Fruit fly (Drosophila melanogaster) whole organism, embryonic: ENCODE results near the gene Socs36E.
A peak's percentile ranks its signal among the peaks of the same experiment; 100 is the strongest.

ENCODE experiments used
- ATbp ChIP-seq: fragments of 200-800 bp; sonication (Bioruptor generic); optimal IDR thresholded peaks from 2 replicates; lab custom pipeline; 2017; ENCODE audit warnings: missing biosample characterization, mild to moderate bottlenecking, missing genetic modification characterization, missing genetic modification reagents
- Adf1 ChIP-seq: fragments of 200-800 bp; sonication (Bioruptor generic); IDR thresholded peaks from 2 replicates; pipeline ENCODE4 v1.3.6; 2022; ENCODE audit warnings: missing biosample characterization, missing genetic modification characterization
- Asciz ChIP-seq: fragments of 200-800 bp; sonication (Bioruptor generic); optimal IDR thresholded peaks from 2 replicates; lab custom pipeline; 2017; ENCODE audit warnings: missing biosample characterization, mild to moderate bottlenecking, missing genetic modification characterization, missing genetic modification reagents
- Blimp-1 ChIP-seq: fragments of 200-800 bp; sonication (Bioruptor generic); optimal IDR thresholded peaks from 3 replicates; lab custom pipeline; 2018; ENCODE audit warnings: missing biosample characterization, missing genetic modification characterization, mild to moderate bottlenecking, moderate library complexity, missing genetic modification reagents
- CG10147 ChIP-seq: fragments of 200-800 bp; sonication (Bioruptor generic); optimal IDR thresholded peaks from 2 replicates; lab custom pipeline; 2019; ENCODE audit warnings: missing biosample characterization, mild to moderate bottlenecking, missing genetic modification characterization, moderate library complexity
- CG11247 ChIP-seq: fragments of 200-800 bp; sonication (Bioruptor generic); IDR thresholded peaks from 2 replicates; pipeline ENCODE4 v1.3.6; 2022; ENCODE audit warnings: missing biosample characterization, missing genetic modification characterization
- CG12104 ChIP-seq: fragments of 200-800 bp; sonication (Bioruptor generic); optimal IDR thresholded peaks from 3 replicates; lab custom pipeline; 2016; ENCODE audit warnings: missing biosample characterization, missing genetic modification characterization
- CG12744 ChIP-seq: fragments of 200-800 bp; sonication (Bioruptor generic); optimal IDR thresholded peaks from 2 replicates; lab custom pipeline; 2016; ENCODE audit warnings: missing biosample characterization, missing genetic modification characterization
- CG14014 ChIP-seq: fragments of 200-800 bp; sonication (Bioruptor generic); IDR thresholded peaks from 2 replicates; pipeline ENCODE4 v1.3.6; 2022; ENCODE audit warnings: missing biosample characterization, missing genetic modification characterization
- CG15011 ChIP-seq: fragments of 200-800 bp; sonication (Bioruptor generic); optimal IDR thresholded peaks from 3 replicates; lab custom pipeline; 2018; ENCODE audit warnings: missing biosample characterization, mild to moderate bottlenecking, missing genetic modification characterization
- CG18262 ChIP-seq: fragments of 200-800 bp; optimal IDR thresholded peaks from 3 replicates; lab custom pipeline; 2019; ENCODE audit warnings: missing biosample characterization, mild to moderate bottlenecking, missing genetic modification characterization, moderate library complexity
- CG2875 ChIP-seq: fragments of 200-800 bp; sonication (Bioruptor generic); optimal IDR thresholded peaks from 2 replicates; lab custom pipeline; 2017; ENCODE audit warnings: missing biosample characterization, mild to moderate bottlenecking, missing genetic modification characterization, missing genetic modification reagents
- CG30431 ChIP-seq: fragments of 200-800 bp; sonication (Bioruptor generic); optimal IDR thresholded peaks from 2 replicates; lab custom pipeline; 2017; ENCODE audit warnings: missing biosample characterization, missing genetic modification characterization
- CG34224 ChIP-seq: fragments of 200-800 bp; sonication (Bioruptor generic); IDR thresholded peaks from 3 replicates; pipeline ENCODE4 v1.3.6; 2022; ENCODE audit warnings: missing biosample characterization, missing genetic modification characterization; ENCODE audit not compliant: partially characterized antibody
- CG34376 ChIP-seq: fragments of 200-800 bp; sonication (Bioruptor generic); optimal IDR thresholded peaks from 2 replicates; lab custom pipeline; 2018; ENCODE audit warnings: missing biosample characterization, mild to moderate bottlenecking, missing genetic modification characterization
- CG3995 ChIP-seq: fragments of 200-800 bp; sonication (Bioruptor generic); optimal IDR thresholded peaks from 3 replicates; lab custom pipeline; 2016; ENCODE audit warnings: missing biosample characterization, missing genetic modification characterization
- CG4328 ChIP-seq: fragments of 200-800 bp; sonication (Bioruptor generic); optimal IDR thresholded peaks from 3 replicates; lab custom pipeline; 2017; ENCODE audit warnings: missing biosample characterization, missing genetic modification reagents, missing genetic modification characterization
- CG7556 ChIP-seq: fragments of 200-800 bp; sonication (Bioruptor generic); optimal IDR thresholded peaks from 2 replicates; lab custom pipeline; 2017; ENCODE audit warnings: missing biosample characterization, mild to moderate bottlenecking, missing genetic modification characterization
- CG8089 ChIP-seq: fragments of 200-800 bp; sonication (Bioruptor generic); optimal IDR thresholded peaks from 3 replicates; lab custom pipeline; 2016; ENCODE audit warnings: missing biosample characterization, missing genetic modification characterization
- CG8281 ChIP-seq: fragments of 200-800 bp; sonication (Bioruptor generic); optimal IDR thresholded peaks from 2 replicates; lab custom pipeline; 2018; ENCODE audit warnings: missing biosample characterization, mild to moderate bottlenecking, missing genetic modification characterization, moderate library complexity
- CG8765 ChIP-seq: fragments of 200-800 bp; sonication (Bioruptor generic); IDR thresholded peaks from 2 replicates; pipeline ENCODE4 v1.3.6; 2022; ENCODE audit warnings: missing biosample characterization, missing genetic modification characterization
- Doc3 ChIP-seq: fragments of 200-800 bp; sonication (Bioruptor generic); IDR thresholded peaks from 3 replicates; pipeline ENCODE4 v1.3.6; 2022; ENCODE audit warnings: missing biosample characterization, missing genetic modification characterization; ENCODE audit not compliant: partially characterized antibody
- HLHmδ ChIP-seq: fragments of 200-800 bp; sonication (Bioruptor generic); optimal IDR thresholded peaks from 2 replicates; lab custom pipeline; 2018; ENCODE audit warnings: missing biosample characterization, mild to moderate bottlenecking, missing genetic modification characterization, moderate library complexity
- Hsf ChIP-seq: fragments of 200-800 bp; sonication (Bioruptor generic); optimal IDR thresholded peaks from 3 replicates; lab custom pipeline; 2016; ENCODE audit warnings: missing biosample characterization, missing genetic modification characterization
- Kr ChIP-seq: fragments of 200-800 bp; sonication (Bioruptor generic); optimal IDR thresholded peaks from 2 replicates; lab custom pipeline; 2017; ENCODE audit warnings: missing biosample characterization, mild to moderate bottlenecking, missing genetic modification characterization
- Med ChIP-seq: fragments of 200-800 bp; sonication (Bioruptor generic); peaks from one replicate; lab custom pipeline; 2016; ENCODE audit warnings: missing biosample characterization, missing genetic modification characterization, mild to moderate bottlenecking, inconsistent platforms, moderate library complexity
- NFAT ChIP-seq: fragments of 200-800 bp; sonication (Bioruptor generic); IDR thresholded peaks from 2 replicates; pipeline ENCODE4 v1.3.6; 2022; ENCODE audit warnings: missing biosample characterization, missing genetic modification characterization
- Pdp1 ChIP-seq, 2 experiments: fragments of 200-800 bp; sonication (Bioruptor generic); optimal IDR thresholded peaks; 3 replicates each; lab custom pipeline; 2016; ENCODE audit warnings: missing biosample characterization in 2 of 2, missing genetic modification characterization in 2 of 2, mild to moderate bottlenecking in 1 of 2, moderate library complexity in 1 of 2
- Trl ChIP-seq, 3 experiments: fragments of >200 bp in 2 of 3; fragments of 200-800 bp in 1 of 3; sonication (Bioruptor generic) in 1 of 3; optimal IDR thresholded peaks; 2 replicates in 1 of 3; 3 replicates in 2 of 3; lab custom pipeline; 2016 to 2017; ENCODE audit warnings: missing biosample characterization in 1 of 3, missing genetic modification characterization in 1 of 3
- Vsx1 ChIP-seq: fragments of 200-800 bp; sonication (Bioruptor generic); optimal IDR thresholded peaks from 2 replicates; lab custom pipeline; 2017; ENCODE audit warnings: missing biosample characterization, mild to moderate bottlenecking, missing genetic modification characterization, missing genetic modification reagents
- chm ChIP-seq: fragments of 200-800 bp; sonication (Bioruptor generic); IDR thresholded peaks from 2 replicates; pipeline ENCODE4 v1.3.6; 2022; ENCODE audit warnings: missing biosample characterization, missing genetic modification characterization
- fru ChIP-seq: fragments of >200 bp; optimal IDR thresholded peaks from 2 replicates; lab custom pipeline; 2017
- ftz-f1 ChIP-seq: fragments of 200-800 bp; sonication (Bioruptor generic); optimal IDR thresholded peaks from 2 replicates; lab custom pipeline; 2016; ENCODE audit warnings: missing biosample characterization, missing genetic modification characterization
- gro ChIP-seq: fragments of 200-800 bp; sonication (Bioruptor generic); optimal IDR thresholded peaks from 2 replicates; lab custom pipeline; 2016; ENCODE audit warnings: missing biosample characterization, missing genetic modification characterization
- gsb-n ChIP-seq: fragments of 200-800 bp; sonication (Bioruptor generic); optimal IDR thresholded peaks from 3 replicates; lab custom pipeline; 2018; ENCODE audit warnings: missing biosample characterization, mild to moderate bottlenecking, missing genetic modification characterization
- hb ChIP-seq: fragments of 200-800 bp; sonication (Bioruptor generic); IDR thresholded peaks from 3 replicates; pipeline ENCODE4 v1.3.6; 2022; ENCODE audit warnings: missing biosample characterization, missing genetic modification characterization; ENCODE audit not compliant: partially characterized antibody
- jigr1 ChIP-seq: fragments of 200-800 bp; sonication (Bioruptor generic); IDR thresholded peaks from 3 replicates; pipeline ENCODE4 v1.3.6; 2022; ENCODE audit warnings: missing biosample characterization, missing genetic modification characterization
- klu ChIP-seq: fragments of 200-800 bp; sonication (Bioruptor generic); IDR thresholded peaks from 2 replicates; pipeline ENCODE4 v1.3.6; 2022; ENCODE audit warnings: missing biosample characterization, missing genetic modification characterization
- kni ChIP-seq: fragments of 200-800 bp; sonication (Bioruptor generic); optimal IDR thresholded peaks from 3 replicates; lab custom pipeline; 2017; ENCODE audit warnings: mild to moderate bottlenecking, missing biosample characterization, missing genetic modification reagents, missing genetic modification characterization
- nau ChIP-seq: fragments of 200-800 bp; sonication (Bioruptor generic); optimal IDR thresholded peaks from 3 replicates; lab custom pipeline; 2017; ENCODE audit warnings: missing biosample characterization, mild to moderate bottlenecking, missing genetic modification characterization, missing genetic modification reagents
- pan ChIP-seq, 4 experiments: fragments of >200 bp in 3 of 4; fragments of 200-800 bp in 1 of 4; sonication (Bioruptor generic) in 1 of 4; optimal IDR thresholded peaks in 3 of 4; IDR thresholded peaks in 1 of 4; 2 replicates each; pipeline versions ENCODE4 v1.3.6 to Lab custom; 2017 to 2022; ENCODE audit warnings: missing biosample characterization in 2 of 4, missing genetic modification characterization in 2 of 4, mixed read lengths in 1 of 4
- ro ChIP-seq: fragments of 200-800 bp; sonication (Bioruptor generic); IDR thresholded peaks from 2 replicates; pipeline ENCODE4 v1.3.6; 2022; ENCODE audit warnings: missing biosample characterization, missing genetic modification characterization
- sc ChIP-seq, 3 experiments: fragments of >200 bp in 2 of 3; fragments of 200-800 bp in 1 of 3; sonication (Bioruptor generic) in 1 of 3; optimal IDR thresholded peaks; 2 replicates in 2 of 3; 3 replicates in 1 of 3; lab custom pipeline; 2017; ENCODE audit warnings: mild to moderate bottlenecking in 1 of 3, missing biosample characterization in 1 of 3, missing genetic modification characterization in 1 of 3, missing genetic modification reagents in 1 of 3
- shn ChIP-seq: fragments of 200-800 bp; sonication (Bioruptor generic); optimal IDR thresholded peaks from 3 replicates; lab custom pipeline; 2016; ENCODE audit warnings: missing biosample characterization, missing genetic modification characterization
- tap ChIP-seq: fragments of 200-800 bp; optimal IDR thresholded peaks from 3 replicates; lab custom pipeline; 2019; ENCODE audit warnings: missing biosample characterization, mild to moderate bottlenecking, missing genetic modification characterization, moderate library complexity
- trem ChIP-seq: fragments of 200-800 bp; optimal IDR thresholded peaks from 3 replicates; lab custom pipeline; 2019; ENCODE audit warnings: missing biosample characterization, mild to moderate bottlenecking, missing genetic modification characterization, moderate library complexity
- usp ChIP-seq: fragments of >200 bp; optimal IDR thresholded peaks from 2 replicates; lab custom pipeline; 2017; ENCODE audit warnings: missing biosample characterization, missing genetic modification characterization
- vnd ChIP-seq: fragments of 200-800 bp; sonication (Bioruptor generic); IDR thresholded peaks from 3 replicates; pipeline ENCODE4 v1.3.6; 2022; ENCODE audit warnings: missing biosample characterization, missing genetic modification characterization; ENCODE audit not compliant: partially characterized antibody
- zfh1 ChIP-seq: fragments of 200-800 bp; sonication (Bioruptor generic); IDR thresholded peaks from 3 replicates; pipeline ENCODE4 v1.3.6; 2022; ENCODE audit warnings: missing biosample characterization, missing genetic modification characterization

The Socs36E gene

dm6 chr2L:18152172-18152639, at the start of gene Socs36E (continued):
- TF ChIP-seq Hsf (GFP tag; lab: Kevin White, UChicago), result peak; percentile 2
- peak; percentile 67; the same call in 1 of the 2 replicates for TF ChIP-seq NFAT (GFP tag; lab: Robert Waterston, UW)
- no peak for TF ChIP-seq Asciz (GFP tag; lab: Kevin White, UChicago)
- peak; percentile 43; the same call in 2 of the 3 replicates for TF ChIP-seq zfh1 (GFP tag; lab: Robert Waterston, UW)
- TF ChIP-seq Trl (optimal IDR thresholded peaks at IDR 0.05; lab: Kevin White, UChicago), result no peak
- TF ChIP-seq Trl (GFP tag; optimal IDR thresholded peaks at IDR 0.05; lab: Kevin White, UChicago), result peak; percentile 15
- no peak for TF ChIP-seq sc (optimal IDR thresholded peaks at IDR 0.05; lab: Kevin White, UChicago)
- TF ChIP-seq sc (GFP tag; optimal IDR thresholded peaks at IDR 0.05; lab: Kevin White, UChicago), result no peak
- peak; percentile 96 for TF ChIP-seq Med (GFP tag; lab: Kevin White, UChicago)
- TF ChIP-seq CG12744 (GFP tag; lab: Kevin White, UChicago), result no peak
- TF ChIP-seq nau (GFP tag; lab: Kevin White, UChicago), result no peak
- TF ChIP-seq tap (tag; lab: Kevin White, UChicago), result peak; percentile 17
- TF ChIP-seq gsb-n (tag; lab: Kevin White, UChicago), result peak; percentile 47
- no peak for TF ChIP-seq pan (optimal IDR thresholded peaks at IDR 0.05; lab: Kevin White, UChicago)
- peak in 1 of 2 experiments; percentile 5 for TF ChIP-seq pan (GFP tag; optimal IDR thresholded peaks at IDR 0.05 in 1 of 2, IDR thresholded peaks at IDR 0.05 in 1 of 2)
- TF ChIP-seq shn (GFP tag; lab: Kevin White, UChicago), result no peak
- TF ChIP-seq hb (GFP tag; lab: Robert Waterston, UW), result no peak
- no peak for TF ChIP-seq CG12104 (GFP tag; lab: Kevin White, UChicago)
- peak; percentile 23; the same call in 1 of the 2 replicates for TF ChIP-seq Adf1
- no peak for TF ChIP-seq CG14014 (GFP tag; lab: Robert Waterston, UW)
- peak; percentile 83 for TF ChIP-seq HLHmδ
- TF ChIP-seq CG10147 (GFP tag; lab: Kevin White, UChicago), result peak; percentile 68
- TF ChIP-seq CG4328 (GFP tag; lab: Kevin White, UChicago), result no peak
- TF ChIP-seq vnd (GFP tag; lab: Robert Waterston, UW), result no peak
- TF ChIP-seq jigr1, result no peak
- TF ChIP-seq Kr (GFP tag; lab: Kevin White, UChicago), result no peak
- TF ChIP-seq CG3995 (GFP tag; lab: Kevin White, UChicago), result peak; percentile 55
- TF ChIP-seq trem, result peak; percentile 91
- no peak for TF ChIP-seq Blimp-1 (GFP tag; lab: Kevin White, UChicago)
- peak; percentile 90 for TF ChIP-seq chm
- TF ChIP-seq CG8281, result no peak
- peak; percentile 12 for TF ChIP-seq ftz-f1
- TF ChIP-seq ATbp, result no peak
- peak; percentile 56 for TF ChIP-seq gro
- no peak for TF ChIP-seq CG18262 (tag; lab: Kevin White, UChicago)
- TF ChIP-seq CG11247, result peak; percentile 24; the same call in 1 of the 2 replicates
- no peak for TF ChIP-seq CG8089
- TF ChIP-seq CG34376 (GFP tag; lab: Kevin White, UChicago), result peak; percentile 42
- TF ChIP-seq Doc3, result no peak
- no peak for TF ChIP-seq CG30431 (GFP tag; lab: Kevin White, UChicago)
- no peak for TF ChIP-seq ro (GFP tag; lab: Robert Waterston, UW)
- TF ChIP-seq kni, result peak; percentile 37
- no peak for TF ChIP-seq CG8765
- TF ChIP-seq Vsx1, result no peak
- TF ChIP-seq fru (lab: Kevin White, UChicago), result no peak
- TF ChIP-seq CG15011 (GFP tag; lab: Kevin White, UChicago), result no peak
- TF ChIP-seq CG7556 (GFP tag; lab: Kevin White, UChicago), result no peak
- peak in 1 of 2 experiments; percentile 72 for TF ChIP-seq Pdp1 (GFP tag; optimal IDR thresholded peaks at IDR 0.05; lab: Kevin White, UChicago)
- TF ChIP-seq klu (GFP tag; lab: Robert Waterston, UW), result no peak
- TF ChIP-seq CG2875 (GFP tag; lab: Kevin White, UChicago), result no peak
- TF ChIP-seq usp (GFP tag; lab: Kevin White, UChicago), result no peak
- TF ChIP-seq CG34224, result no peak
